Fruit fly (Drosophila melanogaster) whole organism, embryonic: ENCODE results near the gene PIG-U.

Experiments used
- Abd-B ChIP-seq: fragments of 200-800 bp; sonication (Bioruptor generic); optimal IDR thresholded peaks from 2 replicates; lab custom pipeline; 2018; ENCODE audit warnings: missing biosample characterization, mild to moderate bottlenecking, missing genetic modification characterization, moderate library complexity
- CG10543 ChIP-seq: fragments of 200-800 bp; sonication (Bioruptor generic); optimal IDR thresholded peaks from 3 replicates; lab custom pipeline; 2017; ENCODE audit warnings: missing biosample characterization, mild to moderate bottlenecking, missing genetic modification characterization, moderate library complexity
- CG11247 ChIP-seq: fragments of 200-800 bp; sonication (Bioruptor generic); IDR thresholded peaks from 2 replicates; pipeline ENCODE4 v1.3.6; 2022; ENCODE audit warnings: missing biosample characterization, missing genetic modification characterization
- CG11398 ChIP-seq: fragments of 200-800 bp; sonication (Bioruptor generic); optimal IDR thresholded peaks from 2 replicates; lab custom pipeline; 2016; ENCODE audit warnings: missing biosample characterization, missing genetic modification characterization
- CG12071 ChIP-seq: fragments of 200-800 bp; sonication (Bioruptor generic); optimal IDR thresholded peaks from 3 replicates; lab custom pipeline; 2018; ENCODE audit warnings: missing biosample characterization, mild to moderate bottlenecking, missing genetic modification characterization
- CG12155 ChIP-seq: fragments of 200-800 bp; sonication (Bioruptor generic); optimal IDR thresholded peaks from 3 replicates; lab custom pipeline; 2016; ENCODE audit warnings: missing biosample characterization, missing genetic modification characterization
- CG14667 ChIP-seq: fragments of 200-800 bp; sonication (Bioruptor generic); IDR thresholded peaks from 2 replicates; pipeline ENCODE4 v1.3.6; 2022; ENCODE audit warnings: missing biosample characterization, missing genetic modification characterization
- CG14710 ChIP-seq: fragments of 200-800 bp; sonication (Bioruptor generic); optimal IDR thresholded peaks from 3 replicates; lab custom pipeline; 2019; ENCODE audit warnings: missing biosample characterization, mild to moderate bottlenecking, missing genetic modification characterization, moderate library complexity
- CG1529 ChIP-seq: fragments of 200-800 bp; sonication (Bioruptor generic); optimal IDR thresholded peaks from 3 replicates; lab custom pipeline; 2018; ENCODE audit warnings: missing biosample characterization, missing genetic modification characterization
- CG15479 ChIP-seq: fragments of 200-800 bp; sonication (Bioruptor generic); optimal IDR thresholded peaks from 3 replicates; lab custom pipeline; 2019; ENCODE audit warnings: missing biosample characterization, mild to moderate bottlenecking, missing genetic modification characterization, moderate library complexity
- CG17186 ChIP-seq: fragments of 200-800 bp; sonication (Bioruptor generic); optimal IDR thresholded peaks from 3 replicates; lab custom pipeline; 2017; ENCODE audit warnings: missing biosample characterization, missing genetic modification reagents, missing genetic modification characterization
- CG17361 ChIP-seq: fragments of 200-800 bp; sonication (Bioruptor generic); IDR thresholded peaks from 3 replicates; pipeline ENCODE4 v1.3.6; 2022; ENCODE audit warnings: missing biosample characterization, missing genetic modification characterization
- CG2116 ChIP-seq: fragments of 200-800 bp; sonication (Bioruptor generic); optimal IDR thresholded peaks from 3 replicates; lab custom pipeline; 2018; ENCODE audit warnings: missing biosample characterization, mild to moderate bottlenecking, missing genetic modification characterization
- CG2199 ChIP-seq: fragments of 200-800 bp; sonication (Bioruptor generic); IDR thresholded peaks from 3 replicates; pipeline ENCODE4 v1.3.6; 2022; ENCODE audit warnings: missing biosample characterization, missing genetic modification characterization
- CG2875 ChIP-seq: fragments of 200-800 bp; sonication (Bioruptor generic); optimal IDR thresholded peaks from 2 replicates; lab custom pipeline; 2017; ENCODE audit warnings: missing biosample characterization, mild to moderate bottlenecking, missing genetic modification characterization, missing genetic modification reagents
- CG34422 ChIP-seq: fragments of 200-800 bp; sonication (Bioruptor generic); IDR thresholded peaks from 3 replicates; pipeline ENCODE4 v1.3.6; 2022; ENCODE audit warnings: missing biosample characterization, missing genetic modification characterization
- CG3838 ChIP-seq: fragments of 200-800 bp; sonication (Bioruptor generic); optimal IDR thresholded peaks from 3 replicates; lab custom pipeline; 2016; ENCODE audit warnings: missing biosample characterization, missing genetic modification characterization
- CG4424 ChIP-seq: fragments of 200-800 bp; sonication (Bioruptor generic); optimal IDR thresholded peaks from 3 replicates; lab custom pipeline; 2016; ENCODE audit warnings: missing biosample characterization, missing genetic modification characterization
- CG4617 ChIP-seq: fragments of 200-800 bp; sonication (Bioruptor generic); optimal IDR thresholded peaks from 3 replicates; lab custom pipeline; 2016; ENCODE audit warnings: missing biosample characterization, missing genetic modification characterization, borderline replicate concordance
- CG5180 ChIP-seq: fragments of 200-800 bp; sonication (Bioruptor generic); optimal IDR thresholded peaks from 3 replicates; lab custom pipeline; 2017; ENCODE audit warnings: missing biosample characterization, missing genetic modification characterization, mild to moderate bottlenecking, moderate library complexity, missing genetic modification reagents
- CG5245 ChIP-seq: fragments of 200-800 bp; sonication (Bioruptor generic); optimal IDR thresholded peaks from 3 replicates; lab custom pipeline; 2016; ENCODE audit warnings: missing biosample characterization, missing genetic modification characterization
- CG6254 ChIP-seq: fragments of 200-800 bp; sonication (Bioruptor generic); optimal IDR thresholded peaks from 3 replicates; lab custom pipeline; 2017; ENCODE audit warnings: mild to moderate bottlenecking, missing biosample characterization, missing genetic modification reagents, missing genetic modification characterization
- CG6813 ChIP-seq: fragments of 200-800 bp; sonication (Bioruptor generic); optimal IDR thresholded peaks from 2 replicates; lab custom pipeline; 2017; ENCODE audit warnings: missing biosample characterization, missing genetic modification characterization, mild to moderate bottlenecking, moderate library complexity, missing genetic modification reagents
- CG7987 ChIP-seq: fragments of 200-800 bp; sonication (Bioruptor generic); optimal IDR thresholded peaks from 2 replicates; lab custom pipeline; 2018; ENCODE audit warnings: missing biosample characterization, mild to moderate bottlenecking, missing genetic modification characterization, moderate library complexity
- CG8359 ChIP-seq: fragments of 200-800 bp; sonication (Bioruptor generic); optimal IDR thresholded peaks from 2 replicates; lab custom pipeline; 2017; ENCODE audit warnings: missing biosample characterization, mild to moderate bottlenecking, missing genetic modification characterization, borderline replicate concordance
- CG9215 ChIP-seq: fragments of 200-800 bp; sonication (Bioruptor generic); IDR thresholded peaks from 2 replicates; pipeline ENCODE4 v1.3.6; 2022; ENCODE audit warnings: missing biosample characterization, missing genetic modification characterization
- Chrac-16 ChIP-seq: fragments of 200-800 bp; sonication (Bioruptor generic); optimal IDR thresholded peaks from 3 replicates; lab custom pipeline; 2016; ENCODE audit warnings: missing biosample characterization, missing genetic modification characterization
- Dek ChIP-seq: fragments of 200-800 bp; sonication (Bioruptor generic); optimal IDR thresholded peaks from 3 replicates; lab custom pipeline; 2019; ENCODE audit warnings: missing biosample characterization, mild to moderate bottlenecking, missing genetic modification characterization, moderate library complexity
- Dip2 ChIP-seq: fragments of 200-800 bp; sonication (Bioruptor generic); IDR thresholded peaks from 2 replicates; pipeline ENCODE4 v1.3.6; 2022; ENCODE audit warnings: missing biosample characterization, missing genetic modification characterization
- Neu2 ChIP-seq: fragments of 200-800 bp; sonication (Bioruptor generic); optimal IDR thresholded peaks from 3 replicates; lab custom pipeline; 2016; ENCODE audit warnings: missing biosample characterization, missing genetic modification characterization, borderline replicate concordance
- Pdp1 ChIP-seq, 2 experiments: fragments of 200-800 bp; sonication (Bioruptor generic); optimal IDR thresholded peaks; 3 replicates each; lab custom pipeline; 2016; ENCODE audit warnings: missing biosample characterization in 2 of 2, missing genetic modification characterization in 2 of 2, mild to moderate bottlenecking in 1 of 2, moderate library complexity in 1 of 2
- Rx ChIP-seq: fragments of 200-800 bp; sonication (Bioruptor generic); IDR thresholded peaks from 2 replicates; pipeline ENCODE4 v1.3.6; 2022; ENCODE audit warnings: missing biosample characterization, missing genetic modification characterization
- bigmax ChIP-seq: fragments of 200-800 bp; sonication (Bioruptor generic); optimal IDR thresholded peaks from 2 replicates; lab custom pipeline; 2018; ENCODE audit warnings: missing biosample characterization, mild to moderate bottlenecking, missing genetic modification characterization
- dimm ChIP-seq: fragments of 200-800 bp; sonication (Bioruptor generic); IDR thresholded peaks from 2 replicates; pipeline ENCODE4 v1.3.6; 2022; ENCODE audit warnings: missing biosample characterization, missing genetic modification characterization
- ems ChIP-seq: fragments of 200-800 bp; sonication (Bioruptor generic); optimal IDR thresholded peaks from 3 replicates; lab custom pipeline; 2016; ENCODE audit warnings: missing biosample characterization, missing genetic modification characterization
- en ChIP-seq: fragments of 200-800 bp; sonication (Bioruptor generic); optimal IDR thresholded peaks from 2 replicates; lab custom pipeline; 2016; ENCODE audit warnings: missing biosample characterization, missing genetic modification characterization
- gcm2 ChIP-seq: fragments of 200-800 bp; sonication (Bioruptor generic); optimal IDR thresholded peaks from 2 replicates; lab custom pipeline; 2016; ENCODE audit warnings: missing biosample characterization, missing genetic modification characterization
- gsb ChIP-seq: fragments of 200-800 bp; sonication (Bioruptor generic); IDR thresholded peaks from 2 replicates; pipeline ENCODE4 v1.3.6; 2022; ENCODE audit warnings: missing biosample characterization, missing genetic modification characterization
- her ChIP-seq: fragments of 200-800 bp; sonication (Bioruptor generic); optimal IDR thresholded peaks from 2 replicates; lab custom pipeline; 2016; ENCODE audit warnings: missing biosample characterization, missing genetic modification characterization
- pita ChIP-seq: fragments of 200-800 bp; sonication (Bioruptor generic); optimal IDR thresholded peaks from 2 replicates; lab custom pipeline; 2017; ENCODE audit warnings: missing biosample characterization, mild to moderate bottlenecking, missing genetic modification characterization
- sc ChIP-seq, 3 experiments: fragments of >200 bp in 2 of 3; fragments of 200-800 bp in 1 of 3; sonication (Bioruptor generic) in 1 of 3; optimal IDR thresholded peaks; 2 replicates in 2 of 3; 3 replicates in 1 of 3; lab custom pipeline; 2017; ENCODE audit warnings: mild to moderate bottlenecking in 1 of 3, missing biosample characterization in 1 of 3, missing genetic modification characterization in 1 of 3, missing genetic modification reagents in 1 of 3
- schlank ChIP-seq: fragments of 200-800 bp; sonication (Bioruptor generic); optimal IDR thresholded peaks from 2 replicates; lab custom pipeline; 2018; ENCODE audit warnings: missing biosample characterization, mild to moderate bottlenecking, missing genetic modification characterization
- seq ChIP-seq: fragments of 200-800 bp; sonication (Bioruptor generic); IDR thresholded peaks from 2 replicates; pipeline ENCODE4 v1.3.6; 2022; ENCODE audit warnings: missing biosample characterization, missing genetic modification characterization
- sr ChIP-seq: fragments of 200-800 bp; sonication (Bioruptor generic); IDR thresholded peaks from 3 replicates; pipeline ENCODE4 v1.3.6; 2022; ENCODE audit warnings: missing biosample characterization, missing genetic modification characterization
- sug ChIP-seq: fragments of 200-800 bp; optimal IDR thresholded peaks from 2 replicates; lab custom pipeline; 2019; ENCODE audit warnings: missing biosample characterization, mild to moderate bottlenecking, missing genetic modification characterization, moderate library complexity
- tap ChIP-seq: fragments of 200-800 bp; optimal IDR thresholded peaks from 3 replicates; lab custom pipeline; 2019; ENCODE audit warnings: missing biosample characterization, mild to moderate bottlenecking, missing genetic modification characterization, moderate library complexity
- toy ChIP-seq: fragments of 200-800 bp; sonication (Bioruptor generic); IDR thresholded peaks from 2 replicates; pipeline ENCODE4 v1.3.6; 2022; ENCODE audit warnings: missing biosample characterization, missing genetic modification characterization
- tx ChIP-seq: fragments of 200-800 bp; sonication (Bioruptor generic); optimal IDR thresholded peaks from 2 replicates; lab custom pipeline; 2016; ENCODE audit warnings: missing biosample characterization, missing genetic modification characterization

PIG-U gene

dm6 chr2L:8541469-8542233 lies 26.8 kb downstream of the PIG-U start, which contains the start of gene Sema1a (continued):
- peak; percentile 43 for TF ChIP-seq CG7987 (GFP tag; lab: Kevin White, UChicago)
- peak; percentile 30 for TF ChIP-seq seq (GFP tag; lab: Robert Waterston, UW)
- no peak; the same call in 1 of the 2 replicates for TF ChIP-seq Rx (GFP tag; lab: Robert Waterston, UW)
- TF ChIP-seq CG34422 (GFP tag; lab: Robert Waterston, UW), result peak; percentile 75
- peak; percentile 12 for TF ChIP-seq CG2875 (GFP tag; lab: Kevin White, UChicago)
- peak; percentile 48 for TF ChIP-seq CG4424 (GFP tag; lab: Kevin White, UChicago)
- TF ChIP-seq CG12155 (GFP tag; lab: Kevin White, UChicago), result peak; percentile 48
- no peak for TF ChIP-seq Neu2 (GFP tag; lab: Kevin White, UChicago)
- TF ChIP-seq CG1529 (GFP tag; lab: Kevin White, UChicago), result peak; percentile 3
- peak; percentile 56 for TF ChIP-seq CG14710 (tag; lab: Kevin White, UChicago)
- no peak for TF ChIP-seq CG5180 (GFP tag; lab: Kevin White, UChicago)
- peak; percentile 51 for TF ChIP-seq sug (tag; lab: Kevin White, UChicago)
- peak; percentile 58 for TF ChIP-seq CG6254 (GFP tag; lab: Kevin White, UChicago)
- TF ChIP-seq CG2199, result peak; percentile 68; the same call in 2 of the 3 replicates
- no peak for TF ChIP-seq Dip2 (GFP tag; lab: Robert Waterston, UW)
- peak; percentile 35 for TF ChIP-seq Abd-B (GFP tag; lab: Kevin White, UChicago)
- TF ChIP-seq CG5245 (GFP tag; lab: Kevin White, UChicago), result peak; percentile 11
- TF ChIP-seq en (GFP tag; lab: Kevin White, UChicago), result peak; percentile 15
- TF ChIP-seq pita, result no peak
- TF ChIP-seq sr (GFP tag; lab: Robert Waterston, UW), result no peak; the same call in 2 of the 3 replicates
- TF ChIP-seq CG8359 (GFP tag; lab: Kevin White, UChicago), result no peak
- no peak for TF ChIP-seq CG6813 (GFP tag; lab: Kevin White, UChicago)
- peak; percentile 75 for TF ChIP-seq her (GFP tag; lab: Kevin White, UChicago)
- no peak for TF ChIP-seq CG4617 (GFP tag; lab: Kevin White, UChicago)
- TF ChIP-seq Chrac-16 (GFP tag; lab: Kevin White, UChicago), result peak; percentile 37
- peak; percentile 45; the same call in 2 of the 3 replicates for TF ChIP-seq CG17361 (GFP tag; lab: Robert Waterston, UW)
- TF ChIP-seq CG12071 (GFP tag; lab: Kevin White, UChicago), result peak; percentile 59
- TF ChIP-seq tx (GFP tag; lab: Kevin White, UChicago), result peak; percentile 31
- TF ChIP-seq CG3838 (GFP tag; lab: Kevin White, UChicago), result no peak
- TF ChIP-seq toy (GFP tag; lab: Robert Waterston, UW), result no peak
- TF ChIP-seq CG11398 (GFP tag; lab: Kevin White, UChicago), result no peak
- TF ChIP-seq CG15479 (GFP tag; lab: Kevin White, UChicago), result no peak
- peak; percentile 54 for TF ChIP-seq tap
- TF ChIP-seq dimm (GFP tag; lab: Robert Waterston, UW), result no peak
- TF ChIP-seq sc (optimal IDR thresholded peaks at IDR 0.05; lab: Kevin White, UChicago), result no peak
- no peak for TF ChIP-seq sc (GFP tag; optimal IDR thresholded peaks at IDR 0.05; lab: Kevin White, UChicago)
- peak; percentile 49 for TF ChIP-seq Dek (tag; lab: Kevin White, UChicago)
- TF ChIP-seq schlank (tag; lab: Kevin White, UChicago), result no peak
- TF ChIP-seq Pdp1 (GFP tag; optimal IDR thresholded peaks at IDR 0.05; lab: Kevin White, UChicago), result peak; percentile 64 to 86
- peak; percentile 42 for TF ChIP-seq CG10543 (GFP tag; lab: Kevin White, UChicago)
- TF ChIP-seq ems (GFP tag; lab: Kevin White, UChicago), result peak; percentile 10
- TF ChIP-seq gcm2 (GFP tag; lab: Kevin White, UChicago), result peak; percentile 79
- no peak; the same call in 1 of the 2 replicates for TF ChIP-seq CG14667 (GFP tag; lab: Robert Waterston, UW)
- TF ChIP-seq CG9215 (GFP tag; lab: Robert Waterston, UW), result no peak
- no peak for TF ChIP-seq CG17186 (GFP tag; lab: Kevin White, UChicago)
- TF ChIP-seq gsb (GFP tag; lab: Robert Waterston, UW), result no peak
- no peak for TF ChIP-seq bigmax (GFP tag; lab: Kevin White, UChicago)
- peak; percentile 33 for TF ChIP-seq CG2116 (GFP tag; lab: Kevin White, UChicago)
- peak; percentile 71 for TF ChIP-seq CG11247
